Worm (Caenorhabditis elegans): ENCODE data around the gene C45G9.15.

C45G9.15 gene

ce11 chrIII:5077150-5077814 is 25.4 kb upstream of the C45G9.15 start, which contains the start of gene alh-1:
alh-1 (plus strand) TSS chrIII:5077764.
- TF ChIP-seq snpc-4 (tag; optimal IDR thresholded peaks at IDR 0.05) (peak; percentile 17), ceh-28 (tag; optimal IDR thresholded peaks at IDR 0.05) (no peak), pha-4 (tag; optimal IDR thresholded peaks at IDR 0.05) (peak; percentile 74), ama-1 (optimal IDR thresholded peaks at IDR 0.05) (no peak), nhr-67 (tag; optimal IDR thresholded peaks at IDR 0.05) (no peak), pqm-1 (tag; optimal IDR thresholded peaks at IDR 0.05) (peak; percentile 61), ztf-4 (tag; optimal IDR thresholded peaks at IDR 0.05) (no peak), elt-1 (tag; optimal IDR thresholded peaks at IDR 0.05) (peak; percentile 77), lin-39 (tag; optimal IDR thresholded peaks at IDR 0.05) (peak; percentile 9), elt-3 (tag; optimal IDR thresholded peaks at IDR 0.05) (no peak), elt-2 (tag; optimal IDR thresholded peaks at IDR 0.05) (peak; percentile 79), fkh-10 (GFP tag; optimal IDR thresholded peaks at IDR 0.05) (no peak), nhr-76 (tag; optimal IDR thresholded peaks at IDR 0.05) (no peak), aly-2 (tag; optimal IDR thresholded peaks at IDR 0.05) (no peak), fkh-2 (tag; optimal IDR thresholded peaks at IDR 0.05) (no peak)

DNA sequence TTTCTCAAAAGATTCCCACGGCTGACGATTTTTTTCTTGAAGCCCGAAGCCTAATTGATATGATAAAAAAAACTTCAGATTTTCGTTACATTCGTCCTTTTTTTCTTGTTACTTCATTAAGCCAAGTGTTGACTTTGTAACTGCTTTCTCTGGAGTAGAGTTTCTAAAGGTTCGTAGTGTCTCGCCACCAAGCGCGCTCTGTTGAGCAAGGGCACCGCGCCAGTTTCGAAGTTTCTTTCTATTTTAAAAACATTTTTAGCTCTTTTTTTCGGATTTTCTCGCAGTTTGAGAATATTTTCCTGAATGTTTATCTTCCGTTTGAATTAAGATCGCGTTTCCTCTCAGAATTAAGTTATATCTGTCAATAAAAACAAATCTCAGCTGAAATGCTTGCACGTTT is 24.7 kb upstream of the C45G9.15 start:
- TF ChIP-seq nhr-25 (tag; optimal IDR thresholded peaks at IDR 0.05) = no peak
- TF ChIP-seq R02D3.7 (tag; optimal IDR thresholded peaks at IDR 0.05) = no peak
- no peak for TF ChIP-seq hmg-11 (tag; optimal IDR thresholded peaks at IDR 0.05)
- no peak for TF ChIP-seq ama-1 (optimal IDR thresholded peaks at IDR 0.05)
- no peak for TF ChIP-seq ztf-4 (tag; optimal IDR thresholded peaks at IDR 0.05)
- TF ChIP-seq ceh-28 (tag; optimal IDR thresholded peaks at IDR 0.05) = no peak
- no peak for TF ChIP-seq fkh-10 (GFP tag; optimal IDR thresholded peaks at IDR 0.05)

ce11 chrIII:5074398-5074797 is 22.5 kb upstream of the C45G9.15 start, which contains the start of gene ttbk-6:
ttbk-6 (plus strand) TSS chrIII:5074698.
- TF ChIP-seq pqm-1 (tag; optimal IDR thresholded peaks at IDR 0.05) (no peak), nhr-11 (tag; optimal IDR thresholded peaks at IDR 0.05) (no peak), nfya-1 (tag; optimal IDR thresholded peaks at IDR 0.05; ENCODE audit: insufficient read depth) (no peak), mdl-1 (tag; optimal IDR thresholded peaks at IDR 0.05) (no peak), ama-1 (optimal IDR thresholded peaks at IDR 0.05) (no peak), lin-15B (tag; optimal IDR thresholded peaks at IDR 0.05) (no peak), nhr-28 (tag; optimal IDR thresholded peaks at IDR 0.05) (no peak), ceh-9 (tag; optimal IDR thresholded peaks at IDR 0.05) (no peak), daf-12 (tag; optimal IDR thresholded peaks at IDR 0.05) (no peak), elt-1 (tag; optimal IDR thresholded peaks at IDR 0.05) (no peak), pha-4 (tag; optimal IDR thresholded peaks at IDR 0.05) (no peak), elt-2 (tag; optimal IDR thresholded peaks at IDR 0.05) (no peak), nhr-23 (tag; optimal IDR thresholded peaks at IDR 0.05) (no peak), ztf-4 (tag; optimal IDR thresholded peaks at IDR 0.05) (no peak), ceh-82 (tag; optimal IDR thresholded peaks at IDR 0.05) (no peak), R02D3.7 (tag; optimal IDR thresholded peaks at IDR 0.05) (no peak), nhr-43 (tag; optimal IDR thresholded peaks at IDR 0.05; ENCODE audit: poor library complexity, severe bottlenecking) (no peak), unc-39 (tag; optimal IDR thresholded peaks at IDR 0.05) (no peak), ZK546.5 (tag; optimal IDR thresholded peaks at IDR 0.05) (no peak)

DNA sequence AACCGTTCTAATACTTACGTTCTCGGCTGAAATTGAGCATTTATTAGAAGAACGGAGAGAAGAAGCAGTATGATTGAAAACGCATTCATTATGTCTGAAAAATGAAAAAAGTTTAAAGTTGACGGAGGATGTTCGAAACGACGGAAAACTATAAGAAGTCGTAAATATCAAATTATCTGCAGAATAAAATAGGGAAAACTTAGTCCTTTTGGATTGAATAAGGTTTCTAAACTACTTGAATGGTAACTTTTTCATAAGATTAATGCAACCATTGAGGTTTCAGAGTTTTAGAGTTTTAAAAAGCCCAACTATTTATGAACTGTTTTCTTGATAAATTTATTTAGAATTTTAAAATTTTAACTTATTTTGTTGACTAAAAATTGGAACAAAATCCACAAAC is 19.7 kb upstream of the C45G9.15 start, which contains the start of gene C45G9.12:
C45G9.12 (minus strand) TSS at position 101 of the 400 bp plus-strand sequence.
- no peak for TF ChIP-seq hmg-11 (tag; optimal IDR thresholded peaks at IDR 0.05)
- no peak for TF ChIP-seq ztf-11 (tag; optimal IDR thresholded peaks at IDR 0.05)
- no peak for TF ChIP-seq mdl-1 (tag; optimal IDR thresholded peaks at IDR 0.05)
- TF ChIP-seq unc-62 (GFP tag; optimal IDR thresholded peaks at IDR 0.05) = no peak
- no peak for TF ChIP-seq ceh-28 (tag; optimal IDR thresholded peaks at IDR 0.05)
- no peak for TF ChIP-seq nhr-25 (tag; optimal IDR thresholded peaks at IDR 0.05)
- TF ChIP-seq tbx-2 (tag; optimal IDR thresholded peaks at IDR 0.05) = no peak
- no peak for TF ChIP-seq egl-5 (tag; optimal IDR thresholded peaks at IDR 0.05)
- TF ChIP-seq nhr-76 (tag; optimal IDR thresholded peaks at IDR 0.05) = no peak
- no peak for TF ChIP-seq nhr-67 (tag; optimal IDR thresholded peaks at IDR 0.05)
- no peak for TF ChIP-seq ama-1 (optimal IDR thresholded peaks at IDR 0.05)
- TF ChIP-seq nfya-1 (tag; optimal IDR thresholded peaks at IDR 0.05; ENCODE audit: insufficient read depth) = no peak
- no peak for TF ChIP-seq nhr-77 (tag; optimal IDR thresholded peaks at IDR 0.05)
- no peak for TF ChIP-seq elt-2 (tag; optimal IDR thresholded peaks at IDR 0.05)
- no peak for TF ChIP-seq snpc-4 (tag; optimal IDR thresholded peaks at IDR 0.05)
- no peak for TF ChIP-seq elt-1 (tag; optimal IDR thresholded peaks at IDR 0.05)
- TF ChIP-seq nhr-11 (tag; optimal IDR thresholded peaks at IDR 0.05) = no peak
- TF ChIP-seq fkh-2 (tag; optimal IDR thresholded peaks at IDR 0.05) = no peak

Measured in whole organism, L3 larva.